Fruit fly (Drosophila melanogaster) whole organism, pupa: ENCODE results near the gene Taf12.

Experiments used
- CG13204 ChIP-seq: fragments of 200-800 bp; sonication (Bioruptor generic); optimal IDR thresholded peaks from 2 replicates; lab custom pipeline; 2018; ENCODE audit warnings: missing biosample characterization, mild to moderate bottlenecking, missing genetic modification characterization, moderate library complexity
- CG17806 ChIP-seq: fragments of 200-800 bp; sonication (Bioruptor generic); optimal IDR thresholded peaks from 2 replicates; lab custom pipeline; 2018; ENCODE audit warnings: missing biosample characterization, mild to moderate bottlenecking, missing genetic modification characterization, moderate library complexity
- CG34367 ChIP-seq: fragments of 200-800 bp; sonication (Bioruptor generic); optimal IDR thresholded peaks from 2 replicates; lab custom pipeline; 2018; ENCODE audit warnings: missing biosample characterization, mild to moderate bottlenecking, missing genetic modification characterization
- CG4496 ChIP-seq: fragments of 200-800 bp; sonication (Bioruptor generic); IDR thresholded peaks from 3 replicates; pipeline ENCODE4 v1.3.6; 2022; ENCODE audit warnings: missing biosample characterization, missing genetic modification characterization
- CG8159 ChIP-seq: fragments of 200-800 bp; sonication (Bioruptor generic); optimal IDR thresholded peaks from 3 replicates; lab custom pipeline; 2018; ENCODE audit warnings: missing biosample characterization, mild to moderate bottlenecking, missing genetic modification characterization, moderate library complexity
- CG8301 ChIP-seq: fragments of 200-800 bp; sonication (Bioruptor generic); optimal IDR thresholded peaks from 2 replicates; lab custom pipeline; 2018; ENCODE audit warnings: missing biosample characterization, mild to moderate bottlenecking, missing genetic modification characterization
- CG9948 ChIP-seq: fragments of 200-800 bp; sonication (Bioruptor generic); optimal IDR thresholded peaks from 2 replicates; lab custom pipeline; 2018; ENCODE audit warnings: missing biosample characterization, mild to moderate bottlenecking, missing genetic modification characterization, moderate library complexity
- D1 ChIP-seq: fragments of 200-800 bp; sonication (Bioruptor generic); optimal IDR thresholded peaks from 2 replicates; lab custom pipeline; 2018; ENCODE audit warnings: missing biosample characterization, mild to moderate bottlenecking, missing genetic modification characterization, moderate library complexity
- Ets98B ChIP-seq: fragments of 200-800 bp; sonication (Bioruptor generic); IDR thresholded peaks from 2 replicates; pipeline ENCODE4 v1.3.6; 2022; ENCODE audit warnings: missing biosample characterization, missing genetic modification characterization
- Pif1B ChIP-seq: fragments of 200-800 bp; sonication (Bioruptor generic); optimal IDR thresholded peaks from 3 replicates; lab custom pipeline; 2016; ENCODE audit warnings: missing biosample characterization, missing genetic modification characterization
- Snoo ChIP-seq: fragments of 200-800 bp; sonication (Bioruptor generic); optimal IDR thresholded peaks from 3 replicates; lab custom pipeline; 2017; ENCODE audit warnings: missing biosample characterization, mild to moderate bottlenecking, missing genetic modification characterization, inconsistent platforms
- fd96Ca ChIP-seq: fragments of 200-800 bp; sonication (Bioruptor generic); IDR thresholded peaks from 3 replicates; pipeline ENCODE4 v1.3.6; 2022; ENCODE audit warnings: missing biosample characterization, missing genetic modification characterization
- rn ChIP-seq: fragments of 200-800 bp; sonication (Bioruptor generic); IDR thresholded peaks from 2 replicates; pipeline ENCODE4 v1.3.6; 2022; ENCODE audit warnings: missing biosample characterization, missing genetic modification characterization

- TF ChIP-seq CG8301 (tag; lab: Kevin White, UChicago), result no peak
- no peak for TF ChIP-seq Ets98B (GFP tag; lab: Robert Waterston, UW)
- TF ChIP-seq fd96Ca (GFP tag; lab: Robert Waterston, UW), result no peak
- no peak for TF ChIP-seq CG17806
- no peak for TF ChIP-seq rn (GFP tag; lab: Robert Waterston, UW)
- TF ChIP-seq Snoo (tag; lab: Kevin White, UChicago), result no peak
- no peak for TF ChIP-seq CG34367 (tag; lab: Kevin White, UChicago)
- no peak for TF ChIP-seq CG8159 (tag; lab: Kevin White, UChicago)
- no peak for TF ChIP-seq D1
- no peak for TF ChIP-seq CG9948 (tag; lab: Kevin White, UChicago)
- no peak for TF ChIP-seq CG4496 (GFP tag; lab: Robert Waterston, UW)
- no peak for TF ChIP-seq CG13204 (GFP tag; lab: Kevin White, UChicago)
- no peak for TF ChIP-seq Pif1B (GFP tag; lab: Kevin White, UChicago)
Measured at dm6 chr3R:11703730-11704129, 24.2 kb upstream of the Taf12 start, which contains the start of gene I-t.
